Worm (Caenorhabditis elegans) whole organism, young adult: ENCODE data around the gene F56A11.6.

Experiments used
- Y53F4B.3 ChIP-seq: fragments of 200-800 bp; sonication (Bioruptor generic); IDR thresholded peaks from 2 replicates; pipeline ENCODE4 v1.3.6; 2022; ENCODE audit warnings: missing genetic modification reagents, missing genetic modification characterization, missing compliant biosample characterization
- Y79H2A.3 ChIP-seq: fragments of 200-800 bp; sonication (Bioruptor generic); conservative IDR thresholded peaks from 2 replicates; pipeline ENCODE4 v1.3.6; 2022; ENCODE audit warnings: missing genetic modification reagents, missing genetic modification characterization, missing compliant biosample characterization
- efl-1 ChIP-seq: fragments of 150-350 bp; optimal IDR thresholded peaks from 2 replicates; lab custom pipeline; 2014; ENCODE audit warnings: missing biosample characterization, missing genetic modification reagents, missing genetic modification characterization
- mel-28 ChIP-seq: sonication (generic microtip); optimal IDR thresholded peaks from 2 replicates; lab custom pipeline; 2016; ENCODE audit warnings: borderline replicate concordance, mild to moderate bottlenecking, missing genetic modification characterization, missing compliant biosample characterization
- nhr-90 ChIP-seq: sonication (generic microtip); optimal IDR thresholded peaks from 2 replicates; lab custom pipeline; 2016; ENCODE audit warnings: missing genotype, mild to moderate bottlenecking, missing genetic modification characterization, missing compliant biosample characterization
- pha-4 ChIP-seq: fragments of 150-350 bp; sonication (generic microtip); optimal IDR thresholded peaks from 2 replicates; lab custom pipeline; 2014; ENCODE audit warnings: missing biosample characterization, missing genetic modification reagents, missing genetic modification characterization
- rcor-1 ChIP-seq: fragments of 200-800 bp; sonication (Bioruptor generic); IDR thresholded peaks from 2 replicates; pipeline ENCODE4 v1.3.6; 2022; ENCODE audit warnings: missing genetic modification reagents, missing genetic modification characterization, missing compliant biosample characterization
- sdz-38 ChIP-seq: sonication (generic microtip); optimal IDR thresholded peaks from 2 replicates; lab custom pipeline; 2016; ENCODE audit warnings: missing genotype, missing genetic modification characterization, missing compliant biosample characterization

DNA sequence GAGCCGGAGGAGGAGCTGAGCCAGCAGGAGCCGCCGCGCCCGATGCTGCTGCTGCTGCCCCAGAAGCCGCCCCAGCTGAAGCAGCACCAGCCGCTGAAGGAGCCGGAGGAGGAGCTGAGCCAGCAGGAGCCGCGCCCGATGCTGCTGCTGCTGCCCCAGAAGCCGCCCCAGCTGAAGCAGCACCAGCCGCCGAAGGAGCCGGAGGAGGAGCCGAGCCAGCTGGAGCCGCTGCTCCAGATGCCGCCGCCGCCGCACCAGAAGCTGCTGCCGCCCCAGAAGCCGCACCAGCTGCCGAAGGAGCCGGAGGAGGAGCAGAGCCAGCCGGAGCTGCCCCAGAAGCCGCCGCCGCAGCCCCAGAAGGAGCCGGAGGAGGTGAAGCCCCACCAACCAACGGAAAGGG is 23.4 kb upstream of the F56A11.6 start:
- TF ChIP-seq sdz-38 (tag; lab: Kevin White, UChicago) (no peak), pha-4 (tag; lab: Kevin White, UChicago) (no peak), nhr-90 (tag; lab: Kevin White, UChicago) (no peak), Y79H2A.3 (GFP tag; lab: Robert Waterston, UW) (no peak), efl-1 (GFP tag; lab: Kevin White, UChicago) (no peak), mel-28 (tag; lab: Kevin White, UChicago) (no peak), Y53F4B.3 (GFP tag; lab: Robert Waterston, UW) (no peak), rcor-1 (GFP tag; lab: Robert Waterston, UW) (no peak)
